Worm (Caenorhabditis elegans) whole organism, L1 larva: Measurements from ENCODE around the gene ugt-44.

ENCODE experiments used
- C16A3.4 ChIP-seq: fragments of 150-350 bp; optimal IDR thresholded peaks from 2 replicates; lab custom pipeline; 2014; ENCODE audit warnings: missing biosample characterization, missing genetic modification characterization
- F16B12.6 ChIP-seq: fragments of 150-350 bp; optimal IDR thresholded peaks from 2 replicates; lab custom pipeline; 2014; ENCODE audit warnings: missing biosample characterization, missing genetic modification characterization
- ama-1 ChIP-seq: fragments of 150-350 bp; optimal IDR thresholded peaks from 2 replicates; lab custom pipeline; 2014
- blmp-1 ChIP-seq: fragments of 150-350 bp; optimal IDR thresholded peaks from 2 replicates; lab custom pipeline; 2014; ENCODE audit warnings: missing biosample characterization, missing genetic modification characterization
- ceh-63 ChIP-seq: fragments of 200-800 bp; sonication (Bioruptor generic); optimal IDR thresholded peaks from 2 replicates; lab custom pipeline; 2018; ENCODE audit warnings: mild to moderate bottlenecking, missing genetic modification characterization, missing compliant biosample characterization
- ceh-82 ChIP-seq, 3 experiments: fragments of 150-350 bp in 1 of 3; sonication (generic microtip) in 2 of 3; optimal IDR thresholded peaks; 2 replicates each; lab custom pipeline; 2014 to 2017; ENCODE audit warnings: missing biosample characterization in 3 of 3, missing genetic modification characterization in 3 of 3
- ceh-90 ChIP-seq: sonication (generic microtip); optimal IDR thresholded peaks from 2 replicates; lab custom pipeline; 2016; ENCODE audit warnings: missing genetic modification characterization, missing compliant biosample characterization
- ces-1 ChIP-seq: fragments of 150-350 bp; optimal IDR thresholded peaks from 2 replicates; lab custom pipeline; 2014; ENCODE audit warnings: missing biosample characterization, missing genetic modification reagents, missing genetic modification characterization
- dsc-1 ChIP-seq: sonication (generic microtip); optimal IDR thresholded peaks from 2 replicates; lab custom pipeline; 2016; ENCODE audit warnings: mild to moderate bottlenecking, missing genetic modification characterization, missing compliant biosample characterization
- efl-3 ChIP-seq: fragments of 200-800 bp; sonication (Bioruptor generic); optimal IDR thresholded peaks from 2 replicates; lab custom pipeline; 2018; ENCODE audit warnings: mild to moderate bottlenecking, missing genetic modification characterization, missing compliant biosample characterization
- egl-27 ChIP-seq, 2 experiments: fragments of 150-350 bp in 1 of 2; sonication (generic microtip); optimal IDR thresholded peaks; 3 replicates each; lab custom pipeline; 2017 to 2018; ENCODE audit warnings: missing biosample characterization in 2 of 2, missing genetic modification characterization in 2 of 2, missing genetic modification reagents in 2 of 2
- elt-2 ChIP-seq: sonication (generic microtip); optimal IDR thresholded peaks from 2 replicates; lab custom pipeline; 2016; ENCODE audit warnings: missing genetic modification characterization, mild to moderate bottlenecking, inconsistent platforms, missing compliant biosample characterization, missing genetic modification reagents
- elt-3 ChIP-seq, 6 experiments: fragments of 150-350 bp in 1 of 6; sonication (generic microtip); optimal IDR thresholded peaks; 2 replicates each; lab custom pipeline; 2017 to 2018; ENCODE audit warnings: missing biosample characterization in 6 of 6, missing genetic modification characterization in 6 of 6, inconsistent platforms in 1 of 6
- fkh-10 ChIP-seq: sonication (generic microtip); optimal IDR thresholded peaks from 2 replicates; lab custom pipeline; 2017; ENCODE audit warnings: missing biosample characterization, missing genetic modification reagents, missing genetic modification characterization
- fkh-4 ChIP-seq: sonication (generic microtip); optimal IDR thresholded peaks from 2 replicates; lab custom pipeline; 2016; ENCODE audit warnings: missing compliant biosample characterization, missing genetic modification characterization, borderline replicate concordance
- fos-1 ChIP-seq: fragments of 150-350 bp; optimal IDR thresholded peaks from 2 replicates; lab custom pipeline; 2014; ENCODE audit warnings: missing biosample characterization, missing genetic modification characterization
- hlh-17 ChIP-seq: fragments of 200-800 bp; sonication (Bioruptor generic); optimal IDR thresholded peaks from 2 replicates; lab custom pipeline; 2018; ENCODE audit warnings: missing genetic modification characterization, mild to moderate bottlenecking, missing compliant biosample characterization, moderate library complexity, borderline replicate concordance
- isw-1 ChIP-seq: fragments of 200-800 bp; sonication (Bioruptor generic); IDR thresholded peaks from 2 replicates; pipeline ENCODE4 v1.3.6; 2022; ENCODE audit warnings: missing genetic modification characterization, missing compliant biosample characterization
- lin-13 ChIP-seq: fragments of 150-350 bp; optimal IDR thresholded peaks from 2 replicates; lab custom pipeline; 2014; ENCODE audit warnings: missing biosample characterization, missing genetic modification reagents, missing genetic modification characterization
- lin-14 ChIP-seq: fragments of 200-800 bp; sonication (Bioruptor generic); optimal IDR thresholded peaks from 2 replicates; lab custom pipeline; 2018; ENCODE audit warnings: mild to moderate bottlenecking, missing genetic modification characterization, moderate library complexity, missing compliant biosample characterization
- lin-15B ChIP-seq: fragments of 150-350 bp; sonication (generic microtip); optimal IDR thresholded peaks from 3 replicates; lab custom pipeline; 2014; ENCODE audit warnings: missing biosample characterization, missing genetic modification characterization
- lin-35 ChIP-seq, 2 experiments: fragments of 150-350 bp; optimal IDR thresholded peaks; 2 replicates each; lab custom pipeline; 2014; ENCODE audit warnings: missing biosample characterization in 2 of 2, missing genetic modification characterization in 2 of 2, missing genetic modification reagents in 2 of 2
- lin-39 ChIP-seq: fragments of 150-350 bp; optimal IDR thresholded peaks from 2 replicates; lab custom pipeline; 2014; ENCODE audit warnings: missing biosample characterization, missing genetic modification reagents, missing genetic modification characterization
- lsy-2 ChIP-seq, 2 experiments: fragments of 150-350 bp; optimal IDR thresholded peaks; 2 replicates each; lab custom pipeline; 2014; ENCODE audit warnings: missing biosample characterization in 2 of 2, missing genetic modification characterization in 2 of 2
- mab-9 ChIP-seq: fragments of 200-800 bp; sonication (Bioruptor generic); IDR thresholded peaks from 2 replicates; pipeline ENCODE4 v1.3.6; 2022; ENCODE audit warnings: missing genetic modification reagents, missing genetic modification characterization, missing compliant biosample characterization
- mef-2 ChIP-seq: fragments of 150-350 bp; optimal IDR thresholded peaks from 2 replicates; lab custom pipeline; 2014; ENCODE audit warnings: missing biosample characterization, missing genetic modification characterization
- nhr-11 ChIP-seq: fragments of 150-350 bp; optimal IDR thresholded peaks from 2 replicates; lab custom pipeline; 2014; ENCODE audit warnings: missing biosample characterization, missing genetic modification characterization
- nhr-19 ChIP-seq: fragments of 200-800 bp; sonication (Bioruptor generic); conservative IDR thresholded peaks from 2 replicates; pipeline ENCODE4 v1.3.6; 2022; ENCODE audit warnings: missing genetic modification characterization, missing compliant biosample characterization
- nhr-20 ChIP-seq: sonication (generic microtip); optimal IDR thresholded peaks from 2 replicates; lab custom pipeline; 2016; ENCODE audit warnings: mild to moderate bottlenecking, missing genetic modification characterization, missing compliant biosample characterization
- nhr-237 ChIP-seq: fragments of 150-350 bp; optimal IDR thresholded peaks from 2 replicates; lab custom pipeline; 2014; ENCODE audit warnings: missing biosample characterization, missing genetic modification characterization
- nhr-71 ChIP-seq: sonication (generic microtip); optimal IDR thresholded peaks from 2 replicates; lab custom pipeline; 2016; ENCODE audit warnings: mild to moderate bottlenecking, missing genetic modification characterization, moderate library complexity, missing compliant biosample characterization
- nhr-85 ChIP-seq: sonication (generic microtip); peaks from one replicate; lab custom pipeline; 2016; ENCODE audit warnings: missing genetic modification characterization, inconsistent platforms, missing compliant biosample characterization
- nhr-90 ChIP-seq: sonication (generic microtip); optimal IDR thresholded peaks from 2 replicates; lab custom pipeline; 2016; ENCODE audit warnings: mild to moderate bottlenecking, missing genetic modification characterization, missing compliant biosample characterization; ENCODE audit not compliant: poor library complexity
- pax-3 ChIP-seq: fragments of 200-800 bp; sonication (Bioruptor generic); optimal IDR thresholded peaks from 2 replicates; lab custom pipeline; 2018; ENCODE audit warnings: mild to moderate bottlenecking, missing genetic modification characterization, moderate library complexity, missing compliant biosample characterization
- pqm-1 ChIP-seq: sonication (generic microtip); optimal IDR thresholded peaks from 3 replicates; lab custom pipeline; 2017; ENCODE audit warnings: missing biosample characterization, missing genetic modification characterization
- snpc-4 ChIP-seq: fragments of 150-350 bp; optimal IDR thresholded peaks from 2 replicates; lab custom pipeline; 2014; ENCODE audit warnings: missing biosample characterization, missing genetic modification characterization
- sptf-1 ChIP-seq: fragments of 150-350 bp; optimal IDR thresholded peaks from 2 replicates; lab custom pipeline; 2014; ENCODE audit warnings: missing biosample characterization, missing genetic modification characterization
- sup-37 ChIP-seq: fragments of 200-800 bp; sonication (Bioruptor generic); optimal IDR thresholded peaks from 2 replicates; lab custom pipeline; 2018; ENCODE audit warnings: mild to moderate bottlenecking, missing genetic modification characterization, missing compliant biosample characterization
- tbx-2 ChIP-seq: sonication (generic microtip); optimal IDR thresholded peaks from 2 replicates; lab custom pipeline; 2016; ENCODE audit warnings: missing genetic modification characterization, missing compliant biosample characterization
- tlp-1 ChIP-seq: fragments of 150-350 bp; optimal IDR thresholded peaks from 2 replicates; lab custom pipeline; 2014; ENCODE audit warnings: missing biosample characterization, missing genetic modification characterization
- unc-30 ChIP-seq: sonication (generic microtip); optimal IDR thresholded peaks from 2 replicates; lab custom pipeline; 2017; ENCODE audit warnings: missing biosample characterization, missing genetic modification characterization
- unc-86 ChIP-seq: sonication (generic microtip); optimal IDR thresholded peaks from 2 replicates; lab custom pipeline; 2016; ENCODE audit warnings: missing genetic modification characterization, missing compliant biosample characterization
- ztf-11 ChIP-seq, 2 experiments: sonication (generic microtip); optimal IDR thresholded peaks; 2 replicates each; lab custom pipeline; 2016 to 2017; ENCODE audit warnings: missing genetic modification characterization in 2 of 2, missing biosample characterization in 1 of 2, missing compliant biosample characterization in 1 of 2
- ztf-4 ChIP-seq: fragments of 150-350 bp; optimal IDR thresholded peaks from 2 replicates; lab custom pipeline; 2014; ENCODE audit warnings: missing biosample characterization, missing genetic modification characterization

Gene ugt-44

DNA sequence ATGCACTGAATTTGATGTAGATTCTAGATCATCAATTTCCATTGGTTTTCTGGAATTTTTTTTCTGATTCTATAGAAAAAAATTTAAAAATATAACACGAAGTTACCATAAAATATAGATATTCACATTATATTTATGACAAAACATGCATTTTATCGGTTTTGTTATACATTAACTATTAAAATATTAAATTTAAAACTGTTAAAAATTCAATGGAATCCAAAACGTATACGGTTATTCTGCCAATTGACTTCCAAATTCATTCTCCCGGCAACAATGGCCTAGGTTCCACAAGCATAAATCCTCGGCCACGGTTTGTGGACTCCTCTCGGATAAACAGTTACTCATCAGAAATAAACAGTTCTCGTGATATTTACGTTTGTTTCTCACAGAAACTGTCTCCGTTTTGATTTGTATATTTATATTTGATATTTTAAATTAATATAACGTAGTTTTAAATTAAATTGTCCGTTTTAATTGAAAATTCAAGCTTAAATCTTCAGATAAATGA lies 14.1 kb downstream of the ugt-44 start, which contains the start of the genes F01D4.5 and ced-5 (continued):
- TF ChIP-seq tbx-2: peak; percentile 95
- no peak for TF ChIP-seq ama-1 (lab: Kevin White, UChicago)
- peak; percentile 77 for TF ChIP-seq efl-3 (GFP tag; lab: Kevin White, UChicago)
- TF ChIP-seq ceh-63: peak; percentile 46
- TF ChIP-seq C16A3.4 (tag; lab: Kevin White, UChicago): peak; percentile 74
- peak; percentile 92 for TF ChIP-seq nhr-19 (GFP tag; lab: Robert Waterston, UW)
- peak; percentile 87 for TF ChIP-seq mab-9
- TF ChIP-seq lin-39 (tag; lab: Kevin White, UChicago): peak; percentile 72
- TF ChIP-seq unc-30: no peak
- no peak for TF ChIP-seq pqm-1 (tag; lab: Kevin White, UChicago)
- TF ChIP-seq ztf-4 (tag; lab: Kevin White, UChicago): peak; percentile 58
- TF ChIP-seq lin-15B (tag; lab: Kevin White, UChicago): peak; percentile 74
- TF ChIP-seq ces-1 (GFP tag; lab: Kevin White, UChicago): no peak
- peak; percentile 40 for TF ChIP-seq hlh-17
- no peak for TF ChIP-seq fkh-10 (GFP tag; lab: Kevin White, UChicago)
- peak in 1 of 2 experiments; percentile 97 for TF ChIP-seq ztf-11 (tag; optimal IDR thresholded peaks at IDR 0.05; lab: Kevin White, UChicago)
- TF ChIP-seq snpc-4 (tag; lab: Kevin White, UChicago): peak; percentile 83
- peak; percentile 79 for TF ChIP-seq isw-1
- peak; percentile 94 for TF ChIP-seq nhr-71
- TF ChIP-seq blmp-1 (tag; lab: Kevin White, UChicago): peak; percentile 54
- TF ChIP-seq elt-3 (tag; optimal IDR thresholded peaks at IDR 0.05; lab: Kevin White, UChicago): peak in 3 of 6 experiments; percentile 5 to 77 (median 41)
- TF ChIP-seq elt-2: peak; percentile 91
- TF ChIP-seq lsy-2 (tag; optimal IDR thresholded peaks at IDR 0.05; lab: Kevin White, UChicago): peak; percentile 81 to 85
- TF ChIP-seq dsc-1 (tag; lab: Kevin White, UChicago): peak; percentile 95
- peak; percentile 68 for TF ChIP-seq lin-13
- TF ChIP-seq unc-86 (tag; lab: Kevin White, UChicago): peak; percentile 77
- peak; percentile 95 for TF ChIP-seq pax-3 (tag; lab: Kevin White, UChicago)
- no peak for TF ChIP-seq nhr-11 (tag; lab: Kevin White, UChicago)
- no peak for TF ChIP-seq egl-27 (tag; optimal IDR thresholded peaks at IDR 0.05; lab: Kevin White, UChicago)
- peak; percentile 92 for TF ChIP-seq lin-14 (GFP tag; lab: Kevin White, UChicago)
- peak; percentile 56 to 65 (median 63) for TF ChIP-seq ceh-82 (tag; optimal IDR thresholded peaks at IDR 0.05; lab: Kevin White, UChicago)
- peak; percentile 92 for TF ChIP-seq nhr-20 (tag; lab: Kevin White, UChicago)
- TF ChIP-seq nhr-237: no peak
- TF ChIP-seq sptf-1 (tag; lab: Kevin White, UChicago): no peak
- TF ChIP-seq tlp-1 (tag; lab: Kevin White, UChicago): no peak
- peak; percentile 83 for TF ChIP-seq sup-37 (GFP tag; lab: Kevin White, UChicago)
- peak; percentile 70 to 86 for TF ChIP-seq lin-35 (GFP tag; optimal IDR thresholded peaks at IDR 0.05; lab: Kevin White, UChicago)
- peak; percentile 99 for TF ChIP-seq ceh-90 (tag; lab: Kevin White, UChicago)

DNA sequence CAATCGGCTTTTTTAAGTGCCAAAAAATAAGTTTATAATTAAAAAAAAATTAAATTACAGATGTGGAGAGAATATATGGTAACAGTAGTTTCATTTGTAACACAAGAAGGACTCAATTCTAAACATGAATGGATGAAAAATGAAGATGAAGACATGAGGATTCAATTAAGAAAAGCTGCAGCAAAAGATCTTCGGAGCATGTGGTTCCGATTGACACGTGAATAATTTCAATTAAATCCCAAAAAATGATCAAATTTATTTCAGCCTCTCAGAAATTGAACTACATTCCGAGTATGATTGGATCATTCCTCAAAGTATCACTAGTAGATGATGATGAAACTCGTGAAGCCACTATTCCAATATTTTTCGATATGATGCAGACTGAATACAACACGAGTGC lies 19.9 kb downstream of the ugt-44 start:
- TF ChIP-seq F16B12.6 (tag; lab: Kevin White, UChicago) (no peak), nhr-85 (no peak), mef-2 (no peak), dsc-1 (tag; lab: Kevin White, UChicago) (peak; percentile 98), nhr-90 (tag; lab: Kevin White, UChicago) (no peak), fkh-4 (peak; percentile 88), ceh-90 (tag; lab: Kevin White, UChicago) (no peak), fos-1 (no peak)
- TF ChIP-seq, all 84 proteins: peak for 2
